Fruit fly (Drosophila melanogaster) whole organism, embryonic: ENCODE results near the gene CG31542.

Source experiments
- Atf3 ChIP-seq: fragments of 200-800 bp; sonication (Bioruptor generic); optimal IDR thresholded peaks from 3 replicates; lab custom pipeline; 2016; ENCODE audit warnings: missing biosample characterization, missing genetic modification characterization
- CG10267 ChIP-seq: fragments of 200-800 bp; sonication (Bioruptor generic); optimal IDR thresholded peaks from 2 replicates; lab custom pipeline; 2018; ENCODE audit warnings: missing biosample characterization, mild to moderate bottlenecking, missing genetic modification characterization, moderate library complexity
- CG10654 ChIP-seq: fragments of 200-800 bp; sonication (Bioruptor generic); optimal IDR thresholded peaks from 2 replicates; lab custom pipeline; 2016; ENCODE audit warnings: missing biosample characterization, missing genetic modification characterization
- CG11085 ChIP-seq: fragments of 200-800 bp; sonication (Bioruptor generic); IDR thresholded peaks from 2 replicates; pipeline ENCODE4 v1.3.6; 2022; ENCODE audit warnings: missing biosample characterization, missing genetic modification characterization
- CG11093 ChIP-seq: fragments of 200-800 bp; sonication (Bioruptor generic); IDR thresholded peaks from 3 replicates; pipeline ENCODE4 v1.3.6; 2022; ENCODE audit warnings: missing biosample characterization, missing genetic modification characterization
- CG11398 ChIP-seq: fragments of 200-800 bp; sonication (Bioruptor generic); optimal IDR thresholded peaks from 2 replicates; lab custom pipeline; 2016; ENCODE audit warnings: missing biosample characterization, missing genetic modification characterization
- CG12155 ChIP-seq: fragments of 200-800 bp; sonication (Bioruptor generic); optimal IDR thresholded peaks from 3 replicates; lab custom pipeline; 2016; ENCODE audit warnings: missing biosample characterization, missing genetic modification characterization
- CG14441 ChIP-seq: fragments of 200-800 bp; sonication (Bioruptor generic); IDR thresholded peaks from 2 replicates; pipeline ENCODE4 v1.3.6; 2022; ENCODE audit warnings: missing biosample characterization, missing genetic modification characterization
- CG16779 ChIP-seq: fragments of 200-800 bp; sonication (Bioruptor generic); IDR thresholded peaks from 2 replicates; pipeline ENCODE4 v1.3.6; 2022; ENCODE audit warnings: missing biosample characterization, missing genetic modification characterization
- CG17359 ChIP-seq: fragments of 200-800 bp; sonication (Bioruptor generic); optimal IDR thresholded peaks from 3 replicates; lab custom pipeline; 2018; ENCODE audit warnings: missing biosample characterization, mild to moderate bottlenecking, missing genetic modification characterization, moderate library complexity
- CG17802 ChIP-seq: fragments of 200-800 bp; sonication (Bioruptor generic); optimal IDR thresholded peaks from 2 replicates; lab custom pipeline; 2018; ENCODE audit warnings: missing biosample characterization, mild to moderate bottlenecking, missing genetic modification characterization, moderate library complexity
- CG18599 ChIP-seq: fragments of 200-800 bp; sonication (Bioruptor generic); optimal IDR thresholded peaks from 3 replicates; lab custom pipeline; 2017; ENCODE audit warnings: missing biosample characterization, missing genetic modification characterization, mild to moderate bottlenecking, moderate library complexity, missing genetic modification reagents
- CG2116 ChIP-seq: fragments of 200-800 bp; sonication (Bioruptor generic); optimal IDR thresholded peaks from 3 replicates; lab custom pipeline; 2018; ENCODE audit warnings: missing biosample characterization, mild to moderate bottlenecking, missing genetic modification characterization
- CG2678 ChIP-seq: fragments of 200-800 bp; sonication (Bioruptor generic); optimal IDR thresholded peaks from 3 replicates; lab custom pipeline; 2019; ENCODE audit warnings: missing biosample characterization, mild to moderate bottlenecking, missing genetic modification characterization, moderate library complexity
- CG31224 ChIP-seq: fragments of 200-800 bp; sonication (Bioruptor generic); IDR thresholded peaks from 2 replicates; pipeline ENCODE4 v1.3.6; 2022; ENCODE audit warnings: missing biosample characterization, missing genetic modification characterization
- CG3163 ChIP-seq: fragments of 200-800 bp; sonication (Bioruptor generic); optimal IDR thresholded peaks from 3 replicates; lab custom pipeline; 2016; ENCODE audit warnings: missing biosample characterization, missing genetic modification characterization
- CG34376 ChIP-seq: fragments of 200-800 bp; sonication (Bioruptor generic); optimal IDR thresholded peaks from 2 replicates; lab custom pipeline; 2018; ENCODE audit warnings: missing biosample characterization, mild to moderate bottlenecking, missing genetic modification characterization
- CG4328 ChIP-seq: fragments of 200-800 bp; sonication (Bioruptor generic); optimal IDR thresholded peaks from 3 replicates; lab custom pipeline; 2017; ENCODE audit warnings: missing biosample characterization, missing genetic modification reagents, missing genetic modification characterization
- CG4854 ChIP-seq: fragments of 200-800 bp; sonication (Bioruptor generic); optimal IDR thresholded peaks from 2 replicates; lab custom pipeline; 2016; ENCODE audit warnings: missing biosample characterization, missing genetic modification characterization, inconsistent platforms
- CG9609 ChIP-seq: fragments of 200-800 bp; sonication (Bioruptor generic); optimal IDR thresholded peaks from 3 replicates; lab custom pipeline; 2016; ENCODE audit warnings: missing biosample characterization, missing genetic modification characterization
- CG9876 ChIP-seq: fragments of 200-800 bp; sonication (Bioruptor generic); optimal IDR thresholded peaks from 2 replicates; lab custom pipeline; 2016; ENCODE audit warnings: missing biosample characterization, missing genetic modification characterization
- GATAe ChIP-seq: fragments of 200-800 bp; sonication (Bioruptor generic); conservative IDR thresholded peaks from 2 replicates; pipeline ENCODE4 v1.3.6; 2022; ENCODE audit warnings: missing biosample characterization, missing genetic modification characterization
- Gsc ChIP-seq: fragments of 200-800 bp; sonication (Bioruptor generic); IDR thresholded peaks from 2 replicates; pipeline ENCODE4 v1.3.6; 2022; ENCODE audit warnings: missing biosample characterization, missing genetic modification characterization
- Hmx ChIP-seq: fragments of 200-800 bp; sonication (Bioruptor generic); optimal IDR thresholded peaks from 2 replicates; lab custom pipeline; 2016; ENCODE audit warnings: missing biosample characterization, missing genetic modification characterization
- Hr51 ChIP-seq, 2 experiments: fragments of 200-800 bp; sonication (Bioruptor generic); optimal IDR thresholded peaks; 2 replicates in 1 of 2; 3 replicates in 1 of 2; lab custom pipeline; 2016 to 2018; ENCODE audit warnings: missing biosample characterization in 2 of 2, missing genetic modification characterization in 2 of 2, mild to moderate bottlenecking in 1 of 2, moderate library complexity in 1 of 2
- Lpt ChIP-seq: fragments of >200 bp; optimal IDR thresholded peaks from 2 replicates; lab custom pipeline; 2018; ENCODE audit warnings: missing biosample characterization, missing genetic modification characterization
- MBD-R2 ChIP-seq: fragments of 200-800 bp; sonication (Bioruptor generic); IDR thresholded peaks from 2 replicates; pipeline ENCODE4 v1.3.6; 2022; ENCODE audit warnings: missing biosample characterization, missing genetic modification characterization
- Med ChIP-seq: fragments of 200-800 bp; sonication (Bioruptor generic); peaks from one replicate; lab custom pipeline; 2016; ENCODE audit warnings: missing biosample characterization, missing genetic modification characterization, mild to moderate bottlenecking, inconsistent platforms, moderate library complexity
- Scr ChIP-seq: fragments of 200-800 bp; sonication (Bioruptor generic); IDR thresholded peaks from 2 replicates; pipeline ENCODE4 v1.3.6; 2022; ENCODE audit warnings: missing biosample characterization, missing genetic modification characterization; ENCODE audit not compliant: partially characterized antibody
- Sox100B ChIP-seq: fragments of 200-800 bp; sonication (Bioruptor generic); optimal IDR thresholded peaks from 3 replicates; lab custom pipeline; 2018; ENCODE audit warnings: missing biosample characterization, mild to moderate bottlenecking, missing genetic modification characterization
- Xbp1 ChIP-seq: fragments of 200-800 bp; sonication (Bioruptor generic); optimal IDR thresholded peaks from 3 replicates; lab custom pipeline; 2016; ENCODE audit warnings: missing biosample characterization, mild to moderate bottlenecking, missing genetic modification characterization
- bab2 ChIP-seq: fragments of 200-800 bp; sonication (Bioruptor generic); optimal IDR thresholded peaks from 2 replicates; lab custom pipeline; 2016; ENCODE audit warnings: missing biosample characterization, missing genetic modification characterization
- br ChIP-seq: fragments of >200 bp; optimal IDR thresholded peaks from 2 replicates; lab custom pipeline; 2017
- en ChIP-seq: fragments of 200-800 bp; sonication (Bioruptor generic); optimal IDR thresholded peaks from 2 replicates; lab custom pipeline; 2016; ENCODE audit warnings: missing biosample characterization, missing genetic modification characterization
- eyg ChIP-seq: fragments of 200-800 bp; sonication (Bioruptor generic); optimal IDR thresholded peaks from 3 replicates; lab custom pipeline; 2016; ENCODE audit warnings: missing biosample characterization, missing genetic modification characterization
- gem ChIP-seq: fragments of 200-800 bp; sonication (Bioruptor generic); optimal IDR thresholded peaks from 2 replicates; lab custom pipeline; 2019; ENCODE audit warnings: missing biosample characterization, mild to moderate bottlenecking, missing genetic modification characterization, moderate library complexity
- hbn ChIP-seq: fragments of 200-800 bp; sonication (Bioruptor generic); IDR thresholded peaks from 2 replicates; pipeline ENCODE4 v1.3.6; 2022; ENCODE audit warnings: missing biosample characterization, missing genetic modification characterization; ENCODE audit not compliant: partially characterized antibody
- jigr1 ChIP-seq: fragments of 200-800 bp; sonication (Bioruptor generic); IDR thresholded peaks from 3 replicates; pipeline ENCODE4 v1.3.6; 2022; ENCODE audit warnings: missing biosample characterization, missing genetic modification characterization
- kah ChIP-seq: fragments of 200-800 bp; sonication (Bioruptor generic); optimal IDR thresholded peaks from 2 replicates; lab custom pipeline; 2018; ENCODE audit warnings: missing biosample characterization, mild to moderate bottlenecking, missing genetic modification characterization
- lola ChIP-seq, 3 experiments: fragments of >200 bp in 2 of 3; fragments of 200-800 bp in 1 of 3; sonication (Bioruptor generic) in 1 of 3; optimal IDR thresholded peaks; 2 replicates each; lab custom pipeline; 2017 to 2019; ENCODE audit warnings: missing biosample characterization in 3 of 3, missing genetic modification characterization in 3 of 3, mild to moderate bottlenecking in 1 of 3, moderate library complexity in 1 of 3
- mam ChIP-seq: fragments of 200-800 bp; sonication (Bioruptor generic); optimal IDR thresholded peaks from 3 replicates; lab custom pipeline; 2016; ENCODE audit warnings: missing biosample characterization, missing genetic modification characterization
- pfk ChIP-seq: fragments of 200-800 bp; sonication (Bioruptor generic); optimal IDR thresholded peaks from 2 replicates; lab custom pipeline; 2018; ENCODE audit warnings: missing biosample characterization, mild to moderate bottlenecking, missing genetic modification characterization, moderate library complexity
- phol ChIP-seq: fragments of 200-800 bp; sonication (Bioruptor generic); optimal IDR thresholded peaks from 3 replicates; lab custom pipeline; 2018; ENCODE audit warnings: missing biosample characterization, mild to moderate bottlenecking, missing genetic modification characterization, moderate library complexity
- pros ChIP-seq: fragments of 200-800 bp; sonication (Bioruptor generic); optimal IDR thresholded peaks from 3 replicates; lab custom pipeline; 2019; ENCODE audit warnings: missing biosample characterization, mild to moderate bottlenecking, missing genetic modification characterization, moderate library complexity
- sna ChIP-seq: fragments of 200-800 bp; sonication (Bioruptor generic); IDR thresholded peaks from 2 replicates; pipeline ENCODE4 v1.3.6; 2022; ENCODE audit warnings: missing biosample characterization, missing genetic modification characterization; ENCODE audit not compliant: partially characterized antibody
- sqz ChIP-seq: fragments of 200-800 bp; sonication (Bioruptor generic); optimal IDR thresholded peaks from 3 replicates; lab custom pipeline; 2018; ENCODE audit warnings: missing biosample characterization, mild to moderate bottlenecking, missing genetic modification characterization
- sug ChIP-seq: fragments of 200-800 bp; optimal IDR thresholded peaks from 2 replicates; lab custom pipeline; 2019; ENCODE audit warnings: missing biosample characterization, mild to moderate bottlenecking, missing genetic modification characterization, moderate library complexity
- tin ChIP-seq: fragments of 200-800 bp; sonication (Bioruptor generic); optimal IDR thresholded peaks from 3 replicates; lab custom pipeline; 2016; ENCODE audit warnings: missing biosample characterization, missing genetic modification characterization
- trh ChIP-seq: fragments of 200-800 bp; sonication (Bioruptor generic); optimal IDR thresholded peaks from 2 replicates; lab custom pipeline; 2016; ENCODE audit warnings: missing biosample characterization, missing genetic modification characterization
- unc-4 ChIP-seq: fragments of 200-800 bp; sonication (Bioruptor generic); IDR thresholded peaks from 2 replicates; pipeline ENCODE4 v1.3.6; 2022; ENCODE audit warnings: missing biosample characterization, missing genetic modification characterization; ENCODE audit not compliant: partially characterized antibody
- vvl ChIP-seq: fragments of 200-800 bp; sonication (Bioruptor generic); IDR thresholded peaks from 2 replicates; pipeline ENCODE4 v1.3.6; 2022; ENCODE audit warnings: missing biosample characterization, missing genetic modification characterization
- zfh2 ChIP-seq: fragments of 200-800 bp; sonication (Bioruptor generic); optimal IDR thresholded peaks from 2 replicates; lab custom pipeline; 2016; ENCODE audit warnings: missing biosample characterization, missing genetic modification characterization

CG31542 gene

dm6 chr3R:5412987-5413386, 43.6 kb downstream of the CG31542 start (continued):
- peak; percentile 26 for TF ChIP-seq CG4328
- TF ChIP-seq CG17802 = no peak
- peak; percentile 6 for TF ChIP-seq mam (GFP tag; lab: Kevin White, UChicago)
- no peak for TF ChIP-seq CG9609
- no peak for TF ChIP-seq pros (GFP tag; lab: Kevin White, UChicago)
- TF ChIP-seq CG3163 (GFP tag; lab: Kevin White, UChicago) = no peak
- no peak for TF ChIP-seq CG11398 (GFP tag; lab: Kevin White, UChicago)
- TF ChIP-seq eyg = no peak
- TF ChIP-seq unc-4 = no peak
- TF ChIP-seq sqz (GFP tag; lab: Kevin White, UChicago) = no peak
- TF ChIP-seq CG17359 = peak; percentile 42
- TF ChIP-seq CG11093 (GFP tag; lab: Robert Waterston, UW) = no peak
- TF ChIP-seq vvl (GFP tag; lab: Robert Waterston, UW) = no peak
- TF ChIP-seq lola (GFP tag; optimal IDR thresholded peaks at IDR 0.05; lab: Kevin White, UChicago) = no peak
- TF ChIP-seq Hmx (GFP tag; lab: Kevin White, UChicago) = no peak
- peak; percentile 68 for TF ChIP-seq gem (tag; lab: Kevin White, UChicago)
- peak; percentile 15 for TF ChIP-seq CG10654 (GFP tag; lab: Kevin White, UChicago)
- no peak for TF ChIP-seq CG16779 (GFP tag; lab: Robert Waterston, UW)
- TF ChIP-seq CG2116 (GFP tag; lab: Kevin White, UChicago) = no peak
- TF ChIP-seq Lpt = no peak
- no peak for TF ChIP-seq MBD-R2 (GFP tag; lab: Robert Waterston, UW)
- no peak for TF ChIP-seq Atf3
- TF ChIP-seq Med = peak; percentile 80
- TF ChIP-seq Sox100B = peak; percentile 62
- no peak for TF ChIP-seq pfk (GFP tag; lab: Kevin White, UChicago)
- no peak for TF ChIP-seq br
- no peak for TF ChIP-seq CG9876 (GFP tag; lab: Kevin White, UChicago)
- TF ChIP-seq CG10267 (tag; lab: Kevin White, UChicago) = peak; percentile 23
- TF ChIP-seq CG31224 (GFP tag; lab: Robert Waterston, UW) = no peak; the same call in 1 of the 2 replicates
- TF ChIP-seq CG34376 = no peak
- TF ChIP-seq trh (GFP tag; lab: Kevin White, UChicago) = no peak
- TF ChIP-seq CG2678 (tag; lab: Kevin White, UChicago) = peak; percentile 78
- peak; percentile 72 for TF ChIP-seq CG18599 (GFP tag; lab: Kevin White, UChicago)
- no peak for TF ChIP-seq Scr (GFP tag; lab: Robert Waterston, UW)
- no peak for TF ChIP-seq hbn (GFP tag; lab: Robert Waterston, UW)
- TF ChIP-seq Hr51 (GFP tag; optimal IDR thresholded peaks at IDR 0.05; lab: Kevin White, UChicago) = peak in 1 of 2 experiments; percentile 71
- peak; percentile 64 for TF ChIP-seq phol (tag; lab: Kevin White, UChicago)
- no peak for TF ChIP-seq CG11085 (GFP tag; lab: Robert Waterston, UW)
- TF ChIP-seq kah (GFP tag; lab: Kevin White, UChicago) = no peak
- TF ChIP-seq sug = no peak
- no peak for TF ChIP-seq Gsc (GFP tag; lab: Robert Waterston, UW)
- TF ChIP-seq jigr1 (GFP tag; lab: Robert Waterston, UW) = no peak
- TF ChIP-seq CG12155 (GFP tag; lab: Kevin White, UChicago) = peak; percentile 10
- TF ChIP-seq GATAe (GFP tag; lab: Robert Waterston, UW) = no peak
- no peak for TF ChIP-seq en
- TF ChIP-seq tin = peak; percentile 4
- TF ChIP-seq Xbp1 (GFP tag; lab: Kevin White, UChicago) = peak; percentile 42
- TF ChIP-seq CG14441 (GFP tag; lab: Robert Waterston, UW) = no peak
- TF ChIP-seq sna (GFP tag; lab: Robert Waterston, UW) = no peak
- no peak for TF ChIP-seq CG4854 (GFP tag; lab: Kevin White, UChicago)
- peak; percentile 20 for TF ChIP-seq zfh2
- TF ChIP-seq bab2 = no peak
